Worm (Caenorhabditis elegans): ENCODE measurements around the gene cts-1.

The cts-1 gene

DNA sequence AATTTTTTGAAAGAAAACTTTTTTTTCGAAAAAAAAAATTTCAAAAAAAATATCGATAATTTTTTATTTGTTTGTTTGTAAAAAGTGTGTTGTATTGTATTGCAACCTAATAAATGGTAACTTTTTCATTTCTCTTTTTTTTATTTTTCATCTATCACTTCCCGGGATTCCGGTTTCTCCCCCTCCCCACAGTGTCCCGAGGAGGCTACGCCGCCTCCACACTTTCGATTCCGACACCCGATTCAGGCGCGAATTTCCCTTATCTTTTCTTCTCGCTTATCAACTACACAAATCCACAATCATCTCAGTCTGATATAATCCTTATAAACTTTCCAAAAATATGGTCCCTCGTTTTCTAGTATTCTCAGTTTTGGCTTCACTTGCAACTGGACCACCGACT lies 38.1 kb upstream of the cts-1 start, which contains the start of gene R01H10.4:
Gene R01H10.4 (plus strand): TSS at position 236 of the 400 bp plus-strand sequence.
- TF ChIP-seq blmp-1 (tag; optimal IDR thresholded peaks at IDR 0.05) (peak; percentile 97), elt-3 (tag; optimal IDR thresholded peaks at IDR 0.05) (peak in 1 of 6 experiments; percentile 57), unc-98 (GFP tag; IDR thresholded peaks at IDR 0.05) (no peak)

DNA sequence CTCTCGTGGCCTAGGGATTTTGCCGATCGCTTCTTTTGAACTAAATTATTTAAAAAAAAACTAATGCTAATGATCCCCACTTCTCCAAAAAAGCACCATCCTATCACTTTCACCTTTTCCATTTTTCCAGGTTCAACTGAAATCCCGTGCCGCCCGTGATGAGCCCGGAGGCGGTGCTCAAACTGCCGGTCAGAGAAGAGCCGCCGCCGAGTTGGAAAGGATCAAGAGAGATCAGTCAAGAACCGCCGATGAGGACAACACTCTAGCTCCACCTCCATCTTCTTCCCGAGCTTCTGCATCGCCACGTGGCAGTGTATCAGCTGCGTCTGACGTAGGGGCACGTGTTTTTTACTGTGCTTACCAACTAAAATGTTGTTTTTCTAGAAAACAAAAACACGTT lies 36.9 kb upstream of the cts-1 start:
- TF ChIP-seq zip-4 (GFP tag; optimal IDR thresholded peaks at IDR 0.05): no peak
- TF ChIP-seq pag-3 (tag; optimal IDR thresholded peaks at IDR 0.05; ENCODE audit: borderline replicate concordance, insufficient read depth): no peak
- TF ChIP-seq xbp-1 (tag; optimal IDR thresholded peaks at IDR 0.05): no peak
- TF ChIP-seq efl-1 (optimal IDR thresholded peaks at IDR 0.05): no peak
- TF ChIP-seq efl-1 (GFP tag; optimal IDR thresholded peaks at IDR 0.05 in 1 of 2): peak in 1 of 2 experiments; percentile 20

DNA sequence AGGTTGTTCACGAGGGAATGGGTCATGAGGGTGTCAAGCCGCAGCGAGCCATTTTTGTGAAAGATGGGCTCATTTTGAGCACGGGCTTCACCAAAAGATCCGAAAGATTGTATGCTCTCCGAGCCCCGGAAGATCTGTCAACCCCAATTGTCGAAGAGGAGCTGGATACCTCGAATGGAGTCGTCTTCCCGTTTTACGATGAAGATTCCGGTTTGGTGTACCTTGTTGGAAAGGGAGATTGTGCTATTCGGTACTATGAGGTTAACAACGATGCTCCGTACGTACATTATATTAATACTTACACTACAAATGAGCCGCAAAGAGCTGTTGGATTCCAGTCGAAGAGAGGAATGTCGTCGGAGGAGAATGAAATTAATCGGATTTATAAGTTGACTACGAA lies 34.7 kb upstream of the cts-1 start:
- no peak for TF ChIP-seq sptf-1 (tag; optimal IDR thresholded peaks at IDR 0.05)
- no peak for TF ChIP-seq tlp-1 (tag; optimal IDR thresholded peaks at IDR 0.05)
- no peak for TF ChIP-seq vab-15 (tag; optimal IDR thresholded peaks at IDR 0.05)
- TF ChIP-seq ceh-63 (GFP tag; optimal IDR thresholded peaks at IDR 0.05): no peak
- TF ChIP-seq fkh-8 (tag; optimal IDR thresholded peaks at IDR 0.05): no peak
- TF ChIP-seq efl-3 (GFP tag; optimal IDR thresholded peaks at IDR 0.05): no peak
- TF ChIP-seq mef-2 (tag; optimal IDR thresholded peaks at IDR 0.05): no peak
- no peak for TF ChIP-seq aly-2 (tag; optimal IDR thresholded peaks at IDR 0.05)

DNA sequence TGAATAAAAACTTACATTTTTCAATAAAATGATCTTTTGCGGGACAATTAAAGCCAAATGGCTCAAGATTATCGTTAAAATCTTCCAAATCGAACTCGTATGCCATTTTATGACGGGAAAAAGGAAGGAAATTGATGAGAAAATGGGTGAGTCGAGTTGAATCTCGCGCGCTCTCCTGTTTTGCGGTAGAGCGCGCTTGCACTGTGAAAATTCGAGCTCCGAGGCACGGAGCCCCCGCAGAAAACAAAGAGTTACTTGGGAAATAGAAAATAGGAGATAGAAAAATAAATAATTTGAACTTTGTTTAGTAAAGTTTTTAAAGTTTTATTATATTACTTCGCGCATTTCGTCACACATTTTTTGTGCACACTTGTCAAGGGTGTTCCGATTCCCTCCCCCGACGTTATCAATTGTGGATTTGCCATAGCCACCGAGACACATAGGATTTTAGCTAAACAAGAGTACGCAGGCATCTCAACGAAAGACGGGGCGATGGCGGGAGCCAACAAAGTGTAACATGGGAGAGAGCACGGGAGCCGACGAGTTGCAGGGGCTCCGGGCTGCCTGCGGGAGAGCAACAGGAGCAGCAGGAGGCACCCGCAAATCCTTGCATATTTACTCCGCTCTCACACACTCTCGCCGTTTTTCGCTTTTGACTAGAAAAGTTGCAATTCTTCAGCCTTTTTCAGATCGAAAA lies 32.2 kb upstream of the cts-1 start, which contains the start of the genes div-1 and cor-1:
Gene div-1 (minus strand): TSS at position 119 of the 697 bp plus-strand sequence.
Gene cor-1 (plus strand): TSS at position 671 of the 697 bp plus-strand sequence.
- TF ChIP-seq lsy-2 (tag; optimal IDR thresholded peaks at IDR 0.05) (peak; percentile 20 to 75), grh-1 (GFP tag; IDR thresholded peaks at IDR 0.05) (no peak), zip-4 (GFP tag; optimal IDR thresholded peaks at IDR 0.05) (no peak), pax-3 (tag; optimal IDR thresholded peaks at IDR 0.05) (no peak), pqm-1 (tag; optimal IDR thresholded peaks at IDR 0.05) (no peak), rnt-1 (tag; optimal IDR thresholded peaks at IDR 0.05) (peak; percentile 48), egl-27 (tag; optimal IDR thresholded peaks at IDR 0.05) (no peak), unc-130 (tag; optimal IDR thresholded peaks at IDR 0.05) (no peak), nhr-28 (tag; optimal IDR thresholded peaks at IDR 0.05) (no peak), lin-39 (tag; optimal IDR thresholded peaks at IDR 0.05) (no peak), sup-37 (GFP tag; optimal IDR thresholded peaks at IDR 0.05) (no peak), irx-1 (tag; optimal IDR thresholded peaks at IDR 0.05) (no peak), tlp-1 (tag; optimal IDR thresholded peaks at IDR 0.05) (no peak), nhr-77 (tag; optimal IDR thresholded peaks at IDR 0.05) (peak; percentile 12), aly-2 (tag; optimal IDR thresholded peaks at IDR 0.05) (no peak), nhr-12 (tag; optimal IDR thresholded peaks at IDR 0.05) (no peak), mdl-1 (tag; optimal IDR thresholded peaks at IDR 0.05) (no peak), elt-2 (tag; optimal IDR thresholded peaks at IDR 0.05) (no peak), nhr-76 (tag; optimal IDR thresholded peaks at IDR 0.05) (no peak), snpc-4 (tag; optimal IDR thresholded peaks at IDR 0.05) (peak; percentile 22), aha-1 (tag; optimal IDR thresholded peaks at IDR 0.05) (no peak), zag-1 (tag; optimal IDR thresholded peaks at IDR 0.05) (no peak), nhr-85 (tag) (no peak), ztf-11 (tag; optimal IDR thresholded peaks at IDR 0.05) (no peak), lin-15B (tag; optimal IDR thresholded peaks at IDR 0.05) (peak; percentile 34), mef-2 (tag; optimal IDR thresholded peaks at IDR 0.05) (no peak), lir-3 (tag; optimal IDR thresholded peaks at IDR 0.05; ENCODE audit: poor library complexity) (no peak), lin-35 (GFP tag; optimal IDR thresholded peaks at IDR 0.05) (peak; percentile 86 to 93), efl-1 (optimal IDR thresholded peaks at IDR 0.05) (peak; percentile 76 to 90), efl-1 (GFP tag; optimal IDR thresholded peaks at IDR 0.05 in 1 of 2) (peak; percentile 87 to 99), ama-1 (optimal IDR thresholded peaks at IDR 0.05) (no peak), isw-1 (GFP tag; IDR thresholded peaks at IDR 0.05) (peak; percentile 16; the same call in 1 of the 2 replicates), nhr-19 (GFP tag; conservative IDR thresholded peaks at IDR 0.05) (peak; percentile 28), dpl-1 (GFP tag; optimal IDR thresholded peaks at IDR 0.05) (peak; percentile 73 to 89 (median 87)), mep-1 (tag; optimal IDR thresholded peaks at IDR 0.05) (peak; percentile 16), egl-13 (tag; optimal IDR thresholded peaks at IDR 0.05) (no peak)

Data from whole organism, L1 larva.